Worm (Caenorhabditis elegans) whole organism, L4 larva: ENCODE data around the gene Y116F11B.2.

Experiments
- F37D6.2 ChIP-seq: sonication (generic microtip); optimal IDR thresholded peaks from 2 replicates; lab custom pipeline; 2016; ENCODE audit warnings: mild to moderate bottlenecking, missing genetic modification characterization, missing compliant biosample characterization
- R02D3.7 ChIP-seq: fragments of 150-350 bp; sonication (generic microtip); optimal IDR thresholded peaks from 3 replicates; lab custom pipeline; 2014; ENCODE audit warnings: missing biosample characterization, missing genetic modification characterization
- Y48G9A.11 ChIP-seq: fragments of 200-800 bp; sonication (Bioruptor generic); IDR thresholded peaks from 2 replicates; pipeline ENCODE4 v1.3.6; 2022; ENCODE audit warnings: missing genetic modification reagents, missing genetic modification characterization, missing compliant biosample characterization
- aha-1 ChIP-seq: fragments of 150-350 bp; peaks from one replicate; lab custom pipeline; 2014; ENCODE audit warnings: missing biosample characterization, missing genetic modification characterization
- attf-4 ChIP-seq: sonication (generic microtip); optimal IDR thresholded peaks from 3 replicates; lab custom pipeline; 2017; ENCODE audit warnings: missing biosample characterization, missing genetic modification characterization
- ceh-82 ChIP-seq: sonication (generic microtip); optimal IDR thresholded peaks from 2 replicates; lab custom pipeline; 2017; ENCODE audit warnings: missing biosample characterization, missing genetic modification characterization
- ces-1 ChIP-seq: fragments of 150-350 bp; sonication (generic microtip); optimal IDR thresholded peaks from 4 replicates; lab custom pipeline; 2014; ENCODE audit warnings: missing biosample characterization, missing genetic modification reagents, missing genetic modification characterization
- daf-12 ChIP-seq: fragments of 150-350 bp; optimal IDR thresholded peaks from 2 replicates; lab custom pipeline; 2014; ENCODE audit warnings: missing biosample characterization, missing genetic modification reagents, missing genetic modification characterization
- daf-16 ChIP-seq, 3 experiments: sonication (generic microtip); optimal IDR thresholded peaks; 2 replicates each; lab custom pipeline; 2016 to 2017; ENCODE audit warnings: missing genetic modification characterization in 3 of 3, missing genetic modification reagents in 3 of 3, mild to moderate bottlenecking in 2 of 3, missing compliant biosample characterization in 2 of 3, missing biosample characterization in 1 of 3, moderate library complexity in 1 of 3
- daf-8 ChIP-seq: fragments of 200-800 bp; sonication (Bioruptor generic); IDR thresholded peaks from 2 replicates; pipeline ENCODE4 v1.3.6; 2022; ENCODE audit warnings: missing genetic modification characterization, missing compliant biosample characterization
- dmd-6 ChIP-seq: fragments of 200-800 bp; sonication (Bioruptor generic); IDR thresholded peaks from 2 replicates; pipeline ENCODE4 v1.3.6; 2022; ENCODE audit warnings: missing genetic modification reagents, missing genetic modification characterization, missing compliant biosample characterization
- dmd-8 ChIP-seq: fragments of 200-800 bp; sonication (Bioruptor generic); IDR thresholded peaks from 2 replicates; pipeline ENCODE4 v1.3.6; 2022; ENCODE audit warnings: missing genetic modification characterization, missing compliant biosample characterization
- dpl-1 ChIP-seq: fragments of 150-350 bp; optimal IDR thresholded peaks from 2 replicates; lab custom pipeline; 2014; ENCODE audit warnings: missing biosample characterization, missing genetic modification reagents, missing genetic modification characterization
- dve-1 ChIP-seq: sonication (generic microtip); optimal IDR thresholded peaks from 2 replicates; lab custom pipeline; 2017; ENCODE audit warnings: antibody characterized with exemption, mild to moderate bottlenecking, missing genetic modification characterization, missing compliant biosample characterization; ENCODE audit not compliant: insufficient read depth
- egl-27 ChIP-seq: sonication (generic microtip); optimal IDR thresholded peaks from 3 replicates; lab custom pipeline; 2017; ENCODE audit warnings: missing biosample characterization, missing genetic modification reagents, missing genetic modification characterization
- egl-43 ChIP-seq: fragments of 200-800 bp; sonication (Bioruptor generic); IDR thresholded peaks from 2 replicates; pipeline ENCODE4 v1.3.6; 2022; ENCODE audit warnings: missing genetic modification reagents, missing genetic modification characterization, missing compliant biosample characterization
- fkh-10 ChIP-seq: fragments of 150-350 bp; optimal IDR thresholded peaks from 2 replicates; lab custom pipeline; 2014; ENCODE audit warnings: missing biosample characterization, missing genetic modification reagents, missing genetic modification characterization
- gei-8 ChIP-seq: fragments of 200-800 bp; sonication (Bioruptor generic); optimal IDR thresholded peaks from 2 replicates; lab custom pipeline; 2018; ENCODE audit warnings: mild to moderate bottlenecking, missing genetic modification characterization, missing compliant biosample characterization
- hlh-30 ChIP-seq: sonication (generic microtip); optimal IDR thresholded peaks from 2 replicates; lab custom pipeline; 2017; ENCODE audit warnings: antibody characterized with exemption, mild to moderate bottlenecking, missing genetic modification characterization, missing compliant biosample characterization; ENCODE audit not compliant: insufficient read depth
- lin-1 ChIP-seq: fragments of 200-800 bp; sonication (Bioruptor generic); IDR thresholded peaks from 2 replicates; pipeline ENCODE4 v1.3.6; 2022; ENCODE audit warnings: missing genetic modification reagents, missing genetic modification characterization, missing compliant biosample characterization
- lin-15B ChIP-seq: fragments of 150-350 bp; sonication (generic microtip); optimal IDR thresholded peaks from 3 replicates; lab custom pipeline; 2014; ENCODE audit warnings: missing biosample characterization, missing genetic modification characterization
- lin-38 ChIP-seq: fragments of 200-800 bp; sonication (Bioruptor generic); IDR thresholded peaks from 2 replicates; pipeline ENCODE4 v1.3.6; 2022; ENCODE audit warnings: missing genetic modification reagents, missing genetic modification characterization, missing compliant biosample characterization
- lin-39 ChIP-seq: fragments of 150-350 bp; optimal IDR thresholded peaks from 2 replicates; lab custom pipeline; 2014; ENCODE audit warnings: missing biosample characterization, missing genetic modification reagents, missing genetic modification characterization
- lsy-2 ChIP-seq, 2 experiments: fragments of 150-350 bp in 1 of 2; sonication (generic microtip) in 1 of 2; optimal IDR thresholded peaks; 2 replicates each; lab custom pipeline; 2014 to 2017; ENCODE audit warnings: missing biosample characterization in 2 of 2, missing genetic modification characterization in 2 of 2
- madf-9 ChIP-seq: fragments of 200-800 bp; sonication (Bioruptor generic); conservative IDR thresholded peaks from 2 replicates; pipeline ENCODE4 v1.3.6; 2022; ENCODE audit warnings: missing genetic modification reagents, missing genetic modification characterization, missing compliant biosample characterization
- mes-2 ChIP-seq: sonication (generic microtip); optimal IDR thresholded peaks from 2 replicates; lab custom pipeline; 2016; ENCODE audit warnings: missing genotype, mild to moderate bottlenecking, missing genetic modification characterization, missing compliant biosample characterization; ENCODE audit not compliant: poor library complexity, severe bottlenecking
- mxl-2 ChIP-seq: fragments of 200-800 bp; sonication (Bioruptor generic); conservative IDR thresholded peaks from 2 replicates; pipeline ENCODE4 v1.3.6; 2022; ENCODE audit warnings: missing genetic modification reagents, missing genetic modification characterization, missing compliant biosample characterization
- mxl-3 ChIP-seq: fragments of 200-800 bp; sonication (Bioruptor generic); optimal IDR thresholded peaks from 2 replicates; lab custom pipeline; 2018; ENCODE audit warnings: mild to moderate bottlenecking, missing genetic modification characterization, missing compliant biosample characterization
- nhr-111 ChIP-seq: fragments of 200-800 bp; sonication (Bioruptor generic); optimal IDR thresholded peaks from 2 replicates; lab custom pipeline; 2018; ENCODE audit warnings: mild to moderate bottlenecking, missing genetic modification characterization, missing compliant biosample characterization
- nhr-25 ChIP-seq: sonication (generic microtip); optimal IDR thresholded peaks from 2 replicates; lab custom pipeline; 2017; ENCODE audit warnings: missing genetic modification characterization, mild to moderate bottlenecking, missing compliant biosample characterization, antibody characterized with exemption, moderate library complexity, borderline replicate concordance; ENCODE audit not compliant: insufficient read depth
- nhr-28 ChIP-seq: fragments of 150-350 bp; optimal IDR thresholded peaks from 2 replicates; lab custom pipeline; 2014; ENCODE audit warnings: missing biosample characterization, missing genetic modification characterization
- nhr-41 ChIP-seq: fragments of 200-800 bp; sonication (Bioruptor generic); IDR thresholded peaks from 2 replicates; pipeline ENCODE4 v1.3.6; 2022; ENCODE audit warnings: missing genetic modification reagents, missing genetic modification characterization, missing compliant biosample characterization
- nhr-42 ChIP-seq: fragments of 200-800 bp; sonication (Bioruptor generic); IDR thresholded peaks from 2 replicates; pipeline ENCODE4 v1.3.6; 2022; ENCODE audit warnings: missing genetic modification characterization, missing compliant biosample characterization
- nhr-6 ChIP-seq: fragments of 150-350 bp; optimal IDR thresholded peaks from 2 replicates; lab custom pipeline; 2014; ENCODE audit warnings: missing biosample characterization, missing genetic modification characterization
- php-3 ChIP-seq: fragments of 200-800 bp; sonication (Bioruptor generic); IDR thresholded peaks from 2 replicates; pipeline ENCODE4 v1.3.6; 2022; ENCODE audit warnings: missing genetic modification reagents, missing genetic modification characterization, missing compliant biosample characterization
- pqm-1 ChIP-seq: sonication (generic microtip); optimal IDR thresholded peaks from 2 replicates; lab custom pipeline; 2017; ENCODE audit warnings: missing biosample characterization, missing genetic modification characterization
- sdz-12 ChIP-seq: fragments of 200-800 bp; sonication (Bioruptor generic); optimal IDR thresholded peaks from 2 replicates; lab custom pipeline; 2018; ENCODE audit warnings: mild to moderate bottlenecking, missing genetic modification characterization, missing compliant biosample characterization
- set-16 ChIP-seq: fragments of 200-800 bp; sonication (Bioruptor generic); IDR thresholded peaks from 2 replicates; pipeline ENCODE4 v1.3.6; 2022; ENCODE audit warnings: missing genetic modification reagents, missing genetic modification characterization, missing compliant biosample characterization
- snpc-4 ChIP-seq: fragments of 150-350 bp; optimal IDR thresholded peaks from 2 replicates; lab custom pipeline; 2014; ENCODE audit warnings: missing biosample characterization, missing genetic modification characterization
- tra-1 ChIP-seq: fragments of 200-800 bp; sonication (Bioruptor generic); IDR thresholded peaks from 2 replicates; pipeline ENCODE4 v1.3.6; 2022; ENCODE audit warnings: missing genetic modification reagents, missing genetic modification characterization, missing compliant biosample characterization
- zfp-2 ChIP-seq: sonication (generic microtip); optimal IDR thresholded peaks from 2 replicates; lab custom pipeline; 2016; ENCODE audit warnings: mild to moderate bottlenecking, missing genetic modification characterization, missing compliant biosample characterization
- zip-2 ChIP-seq: fragments of 150-350 bp; optimal IDR thresholded peaks from 2 replicates; lab custom pipeline; 2014; ENCODE audit warnings: missing biosample characterization, missing genetic modification characterization

Gene Y116F11B.2

ce11 chrV:19801033-19801432 is at the start of gene Y116F11B.2:
Gene Y116F11B.2, minus strand, starts transcription at chrV:19801133.
- TF ChIP-seq aha-1 (tag; lab: Kevin White, UChicago): peak; percentile 27
- TF ChIP-seq dpl-1 (GFP tag; lab: Kevin White, UChicago): no peak

DNA sequence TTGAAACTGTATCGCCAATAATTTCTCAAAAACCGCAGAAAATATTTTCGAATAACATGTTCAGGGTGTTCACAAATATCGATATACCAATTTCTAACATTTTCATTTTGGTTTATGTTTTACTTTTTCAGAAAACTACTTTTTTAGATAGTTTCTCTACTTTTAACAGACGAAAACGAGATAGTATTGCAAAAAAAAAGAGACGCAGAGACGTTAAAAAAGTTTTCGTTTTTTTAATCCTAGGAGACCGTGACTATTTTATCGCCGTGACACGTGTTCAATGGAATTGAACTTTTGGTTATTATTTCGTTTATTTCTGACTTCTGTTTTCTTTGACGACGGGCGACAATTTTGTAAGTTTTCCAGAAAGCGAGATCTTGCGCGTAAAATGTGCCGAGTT is 47.1 kb upstream of the Y116F11B.2 start, which contains the start of gene Y116F11B.7:
TSS of gene Y116F11B.7 (plus strand) at position 301 of the 400 bp plus-strand sequence.
- TF ChIP-seq mes-2: no peak
- TF ChIP-seq lin-39: no peak
- TF ChIP-seq nhr-41 (GFP tag; lab: Robert Waterston, UW): no peak
- TF ChIP-seq gei-8 (GFP tag; lab: Kevin White, UChicago): no peak
- TF ChIP-seq nhr-25 (tag; lab: Kevin White, UChicago): no peak
- no peak for TF ChIP-seq zfp-2
- TF ChIP-seq sdz-12 (GFP tag; lab: Kevin White, UChicago): no peak

DNA sequence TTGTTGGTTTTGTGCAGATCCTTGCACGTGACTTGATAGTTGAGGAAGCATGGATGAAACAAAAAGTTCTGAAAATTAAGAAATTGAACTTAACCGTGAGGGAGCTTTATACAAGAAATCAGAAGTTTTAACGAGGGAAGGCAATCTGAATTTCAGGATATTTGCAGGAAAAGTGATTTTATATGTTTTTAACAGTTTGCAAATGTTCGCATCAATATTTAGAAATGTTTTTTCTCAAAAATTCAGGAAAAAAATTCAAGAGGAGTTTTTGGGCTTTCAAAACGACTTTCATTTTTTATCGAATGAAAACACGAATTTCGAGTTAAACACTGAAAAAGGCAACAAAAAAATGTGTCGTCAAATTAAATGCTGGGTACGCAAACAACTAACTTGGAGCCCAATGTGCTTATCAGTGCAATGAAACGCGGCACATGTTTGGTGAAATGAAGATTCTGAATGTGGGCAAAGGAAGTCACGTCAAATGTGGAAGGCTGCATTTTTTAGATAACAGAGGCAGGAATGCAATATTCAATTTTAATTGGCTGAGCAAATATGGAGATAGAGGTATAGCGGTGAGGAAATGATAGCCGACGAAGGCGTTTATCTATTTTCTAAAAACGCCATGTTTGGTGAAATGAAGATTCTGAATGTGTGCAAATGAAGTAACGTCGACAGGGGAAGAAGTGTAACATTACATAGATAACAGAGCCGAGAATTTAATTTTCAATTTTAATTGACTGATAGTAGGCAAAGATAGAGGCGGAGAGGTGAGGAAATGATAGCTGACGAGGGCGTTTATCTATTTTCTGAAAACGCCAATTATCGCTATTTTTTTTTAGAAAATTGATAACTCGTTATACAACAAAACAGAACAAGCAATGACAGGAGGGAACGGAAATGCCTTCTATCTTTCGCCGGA is 45.3 kb upstream of the Y116F11B.2 start, which contains the start of gene Y116F11B.6:
TSS of gene Y116F11B.6 (minus strand) at position 51 of the 919 bp plus-strand sequence.
- TF ChIP-seq dmd-6 (GFP tag; lab: Robert Waterston, UW): no peak; the same call in 1 of the 2 replicates
- no peak for TF ChIP-seq daf-16 (GFP tag; optimal IDR thresholded peaks at IDR 0.05; lab: Kevin White, UChicago)
- TF ChIP-seq daf-16 (tag; optimal IDR thresholded peaks at IDR 0.05; lab: Kevin White, UChicago): peak; percentile 25
- TF ChIP-seq Y48G9A.11: no peak
- peak; percentile 20 for TF ChIP-seq pqm-1 (tag; lab: Kevin White, UChicago)
- peak; percentile 11 for TF ChIP-seq hlh-30 (tag; lab: Kevin White, UChicago)
- peak; percentile 63 for TF ChIP-seq mxl-3
- TF ChIP-seq nhr-6: no peak
- TF ChIP-seq attf-4 (tag; lab: Kevin White, UChicago): no peak
- TF ChIP-seq egl-27: no peak
- TF ChIP-seq dve-1: peak; percentile 14
- TF ChIP-seq set-16 (GFP tag; lab: Robert Waterston, UW): no peak
- TF ChIP-seq daf-12: no peak
- peak; percentile 41 for TF ChIP-seq aha-1 (tag; lab: Kevin White, UChicago)
- TF ChIP-seq R02D3.7 (tag; lab: Kevin White, UChicago): no peak
- TF ChIP-seq fkh-10 (GFP tag; lab: Kevin White, UChicago): no peak
- no peak for TF ChIP-seq daf-8
- TF ChIP-seq lsy-2 (tag; optimal IDR thresholded peaks at IDR 0.05; lab: Kevin White, UChicago): no peak
- TF ChIP-seq egl-43 (GFP tag; lab: Robert Waterston, UW): no peak
- TF ChIP-seq mxl-2 (GFP tag; lab: Robert Waterston, UW): no peak
- TF ChIP-seq dmd-8 (GFP tag; lab: Robert Waterston, UW): no peak
- no peak for TF ChIP-seq zip-2 (tag; lab: Kevin White, UChicago)
- TF ChIP-seq madf-9 (GFP tag; lab: Robert Waterston, UW): no peak
- TF ChIP-seq snpc-4 (tag; lab: Kevin White, UChicago): no peak
- no peak for TF ChIP-seq ceh-82
- TF ChIP-seq lin-1: no peak
- no peak for TF ChIP-seq lin-15B (tag; lab: Kevin White, UChicago)
- TF ChIP-seq lin-39: no peak
- TF ChIP-seq nhr-42 (GFP tag; lab: Robert Waterston, UW): no peak
- peak; percentile 5 for TF ChIP-seq nhr-28 (tag; lab: Kevin White, UChicago)
- TF ChIP-seq tra-1 (GFP tag; lab: Robert Waterston, UW): 0 out of 2 replicates have a peak, but pooled peaks have one; percentile 11
- TF ChIP-seq ces-1: no peak
- TF ChIP-seq nhr-111 (GFP tag; lab: Kevin White, UChicago): no peak
- no peak for TF ChIP-seq F37D6.2 (tag; lab: Kevin White, UChicago)
- TF ChIP-seq lin-38 (GFP tag; lab: Robert Waterston, UW): no peak
- TF ChIP-seq zfp-2: no peak
- no peak; the same call in 1 of the 2 replicates for TF ChIP-seq php-3 (GFP tag; lab: Robert Waterston, UW)
- TF ChIP-seq, all 104 proteins: peak for 8
